Worm (Caenorhabditis elegans): ENCODE data around the gene ins-9.

ce11 chrX:8878709-8879108 is 12.2 kb upstream of the ins-9 start:
- no peak for TF ChIP-seq lsy-2 (tag; optimal IDR thresholded peaks at IDR 0.05)
- no peak for TF ChIP-seq aly-2 (tag; optimal IDR thresholded peaks at IDR 0.05)
- TF ChIP-seq zag-1 (tag; optimal IDR thresholded peaks at IDR 0.05): no peak

Measured in whole organism, L2 larva.